Worm (Caenorhabditis elegans) whole organism, dauer: ENCODE results near the gene F13E9.13.

Source experiments
- unc-62 ChIP-seq: sonication (generic microtip); optimal IDR thresholded peaks from 2 replicates; lab custom pipeline; 2017; ENCODE audit warnings: missing biosample characterization, missing genetic modification reagents, missing genetic modification characterization

The F13E9.13 gene

DNA sequence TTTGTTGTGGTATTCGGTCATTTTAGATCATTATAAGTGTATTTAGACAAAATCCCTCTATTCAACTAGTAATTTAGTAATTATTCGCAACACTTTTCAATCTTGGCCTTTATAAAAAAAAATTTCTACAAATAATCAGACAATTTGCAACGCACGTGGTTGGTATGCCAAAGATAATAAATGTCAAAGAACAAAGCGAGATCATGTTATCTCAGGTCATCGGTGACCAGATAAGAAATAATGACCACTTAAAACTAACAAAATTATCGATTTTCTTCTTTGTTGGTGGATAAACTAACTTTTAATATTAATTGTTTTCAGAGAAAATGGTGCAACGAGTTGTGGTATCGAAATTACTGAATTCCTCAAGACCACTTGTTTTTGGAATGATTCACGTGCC lies at the start of gene F13E9.13:
Gene F13E9.13, plus strand, starts transcription at position 317 of the 400 bp plus-strand sequence.
- no peak for TF ChIP-seq unc-62 (GFP tag; lab: Kevin White, UChicago)

DNA sequence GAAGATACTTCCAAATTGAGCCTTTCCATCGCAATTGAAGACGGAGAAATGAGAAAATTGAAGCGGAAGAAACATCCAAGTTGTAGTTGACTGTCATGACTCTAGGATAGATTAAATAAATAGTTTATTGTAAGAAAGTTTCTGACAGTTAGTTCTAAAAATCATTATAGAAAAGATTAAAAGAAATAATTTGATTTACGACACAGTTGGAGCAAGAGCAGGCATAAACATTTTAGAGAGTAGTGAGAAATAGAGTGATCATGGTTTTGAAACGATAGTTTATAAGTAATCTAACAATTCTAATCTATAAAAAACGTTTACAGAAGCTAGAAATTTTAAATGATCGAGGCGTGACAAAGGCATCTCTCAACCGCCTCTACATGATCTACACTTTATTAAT lies 49.2 kb upstream of the F13E9.13 start, which contains the start of gene best-15:
Gene best-15, minus strand, starts transcription at position 101 of the 400 bp plus-strand sequence.
- TF ChIP-seq unc-62 (GFP tag; lab: Kevin White, UChicago), result no peak

DNA sequence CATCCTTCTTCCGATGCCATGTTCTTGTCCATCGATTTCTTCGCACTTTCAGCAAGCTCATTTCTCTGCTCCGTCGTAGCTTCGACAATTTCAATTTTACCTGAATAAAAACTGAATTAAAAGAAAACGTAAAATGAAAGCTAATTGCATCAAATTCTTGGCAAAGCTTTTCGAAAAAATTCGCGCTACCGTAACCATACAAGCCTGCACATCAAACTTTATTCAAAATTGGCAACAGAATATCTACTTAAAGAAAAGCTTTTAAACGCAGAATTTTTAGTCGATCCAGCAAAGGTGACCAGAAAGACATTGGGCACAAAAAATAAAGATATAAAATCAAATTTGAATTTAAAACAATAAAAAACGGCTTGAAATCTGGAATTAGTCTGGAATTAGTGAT lies 39.1 kb upstream of the F13E9.13 start:
- no peak for TF ChIP-seq unc-62 (GFP tag; lab: Kevin White, UChicago)

DNA sequence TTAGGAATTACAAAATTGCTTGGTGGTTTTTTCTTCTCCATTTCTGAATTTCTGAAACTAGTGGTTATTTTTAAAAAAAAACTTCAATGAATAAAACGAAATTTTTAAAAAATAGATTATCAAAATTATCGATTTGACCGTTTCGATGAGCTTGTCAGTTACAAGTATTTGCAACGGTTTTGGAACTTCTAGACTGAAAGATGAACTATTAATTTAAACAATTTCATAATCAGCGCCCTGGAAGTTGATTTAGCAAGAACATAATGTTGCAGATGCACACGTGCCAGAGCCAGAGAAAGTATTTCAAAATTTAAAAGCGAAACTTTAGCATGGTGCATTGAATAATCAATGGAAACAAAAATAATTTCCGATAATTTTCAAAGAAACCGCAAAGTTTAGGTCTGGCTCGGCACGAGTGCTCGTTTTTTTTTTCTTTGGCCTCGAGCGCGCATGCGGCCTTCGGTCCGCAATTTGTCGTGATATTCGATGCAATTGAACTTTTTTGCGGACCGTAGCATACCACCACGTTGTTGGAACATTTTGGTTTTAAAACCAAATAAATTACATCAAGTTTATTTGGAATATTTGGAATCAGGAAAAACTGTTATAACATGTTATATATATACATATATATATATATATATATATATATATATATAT lies 38.5 kb upstream of the F13E9.13 start, which contains the start of gene T11G6.5:
Gene T11G6.5, minus strand, starts transcription at position 51 of the 660 bp plus-strand sequence.
- TF ChIP-seq unc-62 (GFP tag; lab: Kevin White, UChicago), result no peak

DNA sequence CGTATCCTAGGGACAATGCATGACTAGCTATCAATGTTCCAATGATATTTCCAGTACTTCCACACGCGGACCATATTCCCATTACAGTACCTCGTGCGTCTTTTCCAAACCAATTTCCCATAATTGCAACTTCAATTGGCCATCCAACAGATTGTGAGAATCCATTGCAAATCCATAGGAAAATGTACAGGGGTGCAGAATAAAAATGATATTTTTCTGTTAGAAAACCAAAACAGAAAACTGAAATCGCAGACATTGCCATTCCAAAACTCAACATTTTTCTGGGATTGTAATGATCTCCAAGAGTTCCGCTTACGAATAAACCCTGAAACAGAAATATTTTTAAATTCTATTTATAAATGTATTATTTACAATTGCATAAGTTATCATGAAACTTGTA lies 30.2 kb upstream of the F13E9.13 start:
- no peak for TF ChIP-seq unc-62 (GFP tag; lab: Kevin White, UChicago)

DNA sequence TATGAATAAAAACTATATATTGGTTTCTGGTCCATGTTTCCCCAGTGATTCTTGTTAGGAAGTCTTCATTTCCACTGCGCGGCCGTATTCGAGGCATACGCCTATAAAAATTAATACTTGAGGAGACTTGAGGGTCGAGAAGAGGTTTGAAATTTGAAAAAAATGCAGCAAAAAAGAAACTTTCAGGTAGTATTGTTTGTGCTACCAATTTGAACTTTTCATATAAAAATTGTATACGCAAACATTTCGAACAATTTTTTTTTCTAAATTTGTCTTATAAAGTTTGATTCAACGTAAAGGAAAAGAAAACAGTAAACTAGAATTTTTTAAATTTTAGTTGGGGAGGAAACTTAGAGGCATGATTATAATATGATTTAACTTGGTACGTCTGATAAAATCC lies 29.5 kb upstream of the F13E9.13 start, which contains the start of gene T11G6.4:
Gene T11G6.4, minus strand, starts transcription at position 101 of the 400 bp plus-strand sequence.
- no peak for TF ChIP-seq unc-62 (GFP tag; lab: Kevin White, UChicago)

DNA sequence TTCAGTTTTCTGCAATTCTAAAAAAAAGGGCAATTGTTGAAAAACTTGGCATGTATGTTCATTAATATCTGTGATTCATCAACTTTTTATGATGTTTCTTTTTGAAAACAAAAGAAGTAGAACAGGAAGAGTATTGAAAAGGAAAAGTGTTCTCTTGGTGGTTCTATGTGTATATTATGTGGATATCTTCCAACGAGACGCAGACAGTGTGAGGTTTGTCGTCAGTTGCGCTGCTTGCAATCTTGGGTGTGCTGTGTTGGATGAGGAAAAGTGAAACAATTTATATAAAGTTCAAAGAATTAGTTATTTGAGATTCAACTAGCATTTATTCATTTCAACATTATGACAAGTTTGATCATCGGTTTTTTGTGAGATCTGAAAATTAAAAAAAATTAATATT lies 28.9 kb upstream of the F13E9.13 start:
- TF ChIP-seq unc-62 (GFP tag; lab: Kevin White, UChicago), result no peak

DNA sequence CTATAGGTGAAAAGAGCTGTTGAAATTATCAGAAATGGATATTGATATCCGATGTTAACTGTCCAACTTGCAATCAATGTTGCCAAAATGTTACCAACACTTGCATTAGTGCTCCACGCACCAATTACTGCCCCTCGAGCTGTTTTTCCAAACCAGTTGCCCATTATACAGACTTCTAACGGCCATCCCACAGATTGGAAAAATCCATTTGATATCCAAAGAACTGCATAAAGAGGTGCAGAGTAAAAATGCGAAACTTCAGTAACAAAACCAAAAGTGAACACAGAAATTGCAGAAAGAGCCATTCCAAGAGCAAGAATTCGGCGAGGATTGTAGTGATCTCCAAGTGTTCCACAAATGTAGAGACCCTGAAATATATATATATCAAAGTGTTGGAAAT lies 27.3 kb upstream of the F13E9.13 start:
- TF ChIP-seq unc-62 (GFP tag; lab: Kevin White, UChicago), result no peak

DNA sequence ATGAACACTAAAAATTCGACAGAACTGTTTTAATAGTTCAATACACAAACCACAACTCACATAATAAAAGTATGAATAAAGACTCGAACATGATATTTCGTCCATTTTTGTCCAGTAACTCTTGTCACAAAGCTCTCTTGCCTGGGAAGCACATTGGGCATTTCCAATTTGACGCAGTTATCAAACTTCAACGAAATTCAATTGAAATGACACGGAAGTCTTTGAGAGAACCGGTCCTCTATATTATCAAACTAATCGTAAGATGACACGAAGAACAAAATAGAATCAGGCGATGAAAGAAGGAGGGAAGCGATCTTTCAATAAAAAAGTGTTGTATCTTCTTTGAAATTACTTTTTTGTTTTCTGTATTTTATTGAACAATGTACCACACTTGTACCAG lies 26.3 kb upstream of the F13E9.13 start, which contains the start of gene T11G6.3:
Gene T11G6.3, minus strand, starts transcription at position 189 of the 400 bp plus-strand sequence.
- TF ChIP-seq unc-62 (GFP tag; lab: Kevin White, UChicago), result no peak

DNA sequence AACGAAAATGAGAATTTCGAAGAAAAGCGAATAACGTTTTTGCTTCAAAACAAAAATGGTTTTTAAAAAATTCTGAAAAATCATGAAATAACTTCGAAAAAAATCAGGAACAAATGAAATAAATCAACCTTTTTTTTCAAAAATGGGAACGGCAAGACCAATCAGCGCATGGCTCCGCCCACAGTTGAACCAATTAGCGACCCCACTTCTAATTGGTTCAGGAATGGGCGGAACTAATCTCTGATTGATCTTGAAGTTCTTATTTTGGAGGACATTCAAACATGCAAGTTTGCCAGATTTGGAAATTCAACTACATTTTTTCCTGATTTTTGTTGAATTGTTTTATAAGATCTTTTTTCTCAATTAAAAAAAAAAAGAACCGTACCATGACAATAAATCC lies 25.4 kb upstream of the F13E9.13 start:
- TF ChIP-seq unc-62 (GFP tag; lab: Kevin White, UChicago), result no peak

DNA sequence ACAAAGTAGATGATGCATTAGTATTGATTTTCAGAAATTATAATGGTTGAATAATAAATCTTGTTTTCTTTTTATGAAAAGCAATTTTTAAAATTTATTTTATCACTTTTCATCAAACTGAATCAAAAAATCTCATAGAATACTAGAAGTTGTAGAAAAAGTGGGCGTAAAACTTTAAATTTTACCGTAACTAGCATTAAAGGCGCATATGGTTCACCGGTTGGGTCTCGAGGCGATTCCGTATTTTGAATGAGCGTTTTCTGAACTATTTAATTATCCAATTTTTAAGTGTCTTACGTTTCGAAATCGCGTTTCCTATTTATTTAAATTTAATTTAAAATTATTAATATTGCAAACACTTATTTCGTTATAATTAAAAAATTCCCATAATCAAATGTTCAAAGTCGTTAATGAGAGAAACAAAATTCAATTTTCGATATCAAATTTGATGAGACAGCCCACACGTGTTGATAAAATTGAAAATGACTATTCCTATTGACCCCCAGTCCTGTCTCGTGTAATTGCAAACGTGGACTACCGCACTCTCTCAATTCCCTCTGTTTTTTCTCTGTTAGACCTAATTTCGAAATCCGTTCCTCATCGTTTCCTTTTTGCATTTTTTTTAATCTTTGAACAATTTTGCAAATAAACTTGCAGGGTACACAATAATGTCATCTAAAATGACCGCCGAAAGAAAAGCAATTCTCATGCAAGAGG lies 22.9 kb upstream of the F13E9.13 start, which contains the start of the genes T11G6.2 and hars-1:
Gene T11G6.2, minus strand, starts transcription at position 197 of the 717 bp plus-strand sequence.
Gene hars-1, plus strand, starts transcription at position 658 of the 717 bp plus-strand sequence.
- no peak for TF ChIP-seq unc-62 (GFP tag; lab: Kevin White, UChicago)

DNA sequence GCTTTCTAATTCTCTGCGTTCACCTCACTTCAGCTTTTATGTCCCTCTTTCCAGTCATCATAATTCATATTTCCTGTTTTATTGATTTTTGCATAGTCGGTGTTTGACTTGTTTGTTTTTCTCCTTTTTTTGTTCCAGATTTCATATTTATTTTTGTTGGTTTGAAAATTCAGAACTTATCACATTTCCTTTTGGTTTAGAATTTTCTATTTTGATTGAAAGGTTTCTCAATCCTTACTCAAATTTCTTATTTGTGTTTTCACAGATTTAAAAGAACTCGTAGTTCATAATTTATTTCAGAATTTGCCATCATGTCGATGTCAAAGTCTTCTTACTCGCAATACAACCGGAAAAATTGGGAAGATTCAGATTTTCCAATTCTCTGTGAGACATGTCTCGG lies 20.2 kb upstream of the F13E9.13 start, which contains the start of gene rbm-22:
Gene rbm-22, plus strand, starts transcription at position 301 of the 400 bp plus-strand sequence.
- no peak for TF ChIP-seq unc-62 (GFP tag; lab: Kevin White, UChicago)

DNA sequence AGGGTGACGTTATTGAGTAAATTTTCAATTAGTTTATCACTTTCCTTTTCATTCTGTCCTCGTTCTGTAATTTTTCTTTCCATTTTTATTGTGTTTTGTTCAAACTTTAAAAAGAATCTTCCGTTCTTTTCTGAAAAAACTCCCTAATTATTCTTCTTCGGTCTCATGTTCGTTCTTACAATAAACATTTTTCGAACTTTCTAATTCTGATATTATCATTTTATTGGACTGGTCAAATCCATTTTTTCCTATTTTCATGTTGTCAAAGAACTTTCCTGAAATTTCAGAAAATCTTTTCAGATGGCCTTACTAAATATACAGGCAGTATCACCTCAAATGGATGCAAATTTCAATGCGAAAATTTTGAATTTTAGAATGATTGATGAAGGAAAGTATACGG lies 17.3 kb upstream of the F13E9.13 start, which contains the start of gene nish-1:
Gene nish-1, plus strand, starts transcription at position 301 of the 400 bp plus-strand sequence.
- no peak for TF ChIP-seq unc-62 (GFP tag; lab: Kevin White, UChicago)

DNA sequence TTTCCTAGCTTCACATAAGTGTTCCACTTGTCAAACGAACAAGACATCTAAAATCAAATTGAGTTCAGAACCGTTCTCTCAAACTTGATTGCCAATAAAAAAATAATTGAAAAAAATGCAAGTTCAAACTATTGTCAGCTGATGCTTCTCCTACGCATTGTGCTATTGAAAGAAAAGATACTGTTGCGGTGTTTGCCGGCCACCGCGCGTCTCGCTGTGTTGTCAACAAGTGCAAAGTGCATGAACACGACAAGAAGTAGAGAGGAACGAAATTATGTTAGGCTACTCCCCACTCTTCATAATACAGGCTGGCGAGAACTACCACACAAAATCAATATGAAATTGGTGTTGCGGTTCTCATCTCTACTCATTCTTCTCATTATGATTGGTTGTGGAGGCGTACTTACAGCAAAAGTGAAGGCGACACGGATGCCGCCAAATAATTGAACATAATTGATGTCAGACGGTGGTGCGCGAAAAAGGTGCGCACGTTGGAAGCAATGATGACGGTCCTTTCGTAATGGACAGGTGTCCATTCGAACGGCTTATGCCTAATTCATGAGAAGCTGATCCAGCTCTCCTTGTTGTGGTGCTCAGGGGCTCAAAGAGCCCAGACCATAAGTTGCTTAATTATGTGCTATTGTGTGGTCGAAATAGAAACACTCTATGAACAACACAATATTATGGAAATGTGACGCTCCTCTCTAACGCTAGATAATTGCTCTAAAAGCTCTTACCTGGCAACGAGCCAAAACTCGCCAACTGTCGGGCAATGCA lies 13.8 kb upstream of the F13E9.13 start:
- no peak for TF ChIP-seq unc-62 (GFP tag; lab: Kevin White, UChicago)

DNA sequence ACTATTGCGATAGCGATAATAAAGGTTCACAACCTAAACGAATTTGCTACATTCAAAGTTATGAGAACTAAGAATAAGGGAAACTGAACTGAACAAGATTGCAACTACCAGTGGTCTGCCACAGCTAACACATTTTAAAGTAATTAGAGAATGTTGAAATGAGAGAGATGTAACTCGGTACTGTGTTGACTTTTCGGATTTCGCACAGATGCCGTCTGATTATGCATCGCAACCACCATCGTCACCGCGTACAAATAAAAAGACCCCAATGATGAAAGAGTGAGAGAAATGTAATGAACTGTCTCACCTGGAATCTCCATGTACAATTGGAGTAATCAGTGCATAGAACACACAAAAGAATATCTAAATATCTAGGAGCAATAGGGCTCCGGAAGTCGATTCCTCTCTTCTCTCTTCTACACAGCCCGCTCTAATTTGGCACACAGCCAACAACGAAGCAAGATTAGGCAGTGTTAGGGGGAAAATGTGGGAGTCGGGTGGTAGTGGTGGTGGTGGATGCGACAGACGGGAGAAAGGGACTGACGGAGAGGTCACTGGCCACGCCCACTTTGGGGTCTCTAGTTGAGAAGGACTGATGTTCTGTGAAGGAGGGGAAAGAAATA lies 12.6 kb upstream of the F13E9.13 start, which contains the start of gene F13E9.11:
Gene F13E9.11, minus strand, starts transcription at position 507 of the 623 bp plus-strand sequence.
- no peak for TF ChIP-seq unc-62 (GFP tag; lab: Kevin White, UChicago)
